Fruit fly (Drosophila melanogaster): ENCODE results near the gene LManV.

Gene LManV

dm6 chr2L:8817343-8817742 is 41.3 kb upstream of the LManV start:
- no peak for TF ChIP-seq Vsx2 (GFP tag; optimal IDR thresholded peaks at IDR 0.05; ENCODE audit: partially characterized antibody)
- no peak for TF ChIP-seq sv (GFP tag; optimal IDR thresholded peaks at IDR 0.05)
- no peak for TF ChIP-seq N (GFP tag; optimal IDR thresholded peaks at IDR 0.05)
- TF ChIP-seq CG32264 (GFP tag; optimal IDR thresholded peaks at IDR 0.05): no peak
- TF ChIP-seq h (GFP tag; optimal IDR thresholded peaks at IDR 0.05): no peak
- no peak for TF ChIP-seq jim (GFP tag; optimal IDR thresholded peaks at IDR 0.05)

- TF ChIP-seq sage (GFP tag; optimal IDR thresholded peaks at IDR 0.05): no peak
- TF ChIP-seq ey (GFP tag; optimal IDR thresholded peaks at IDR 0.05): no peak
- no peak for TF ChIP-seq CG32264 (GFP tag; optimal IDR thresholded peaks at IDR 0.05)
- no peak for TF ChIP-seq pan (optimal IDR thresholded peaks at IDR 0.05)
- no peak for TF ChIP-seq fru (GFP tag; optimal IDR thresholded peaks at IDR 0.05)
- no peak for TF ChIP-seq Myc (optimal IDR thresholded peaks at IDR 0.05)
- TF ChIP-seq Dfd (GFP tag; optimal IDR thresholded peaks at IDR 0.05): no peak
- TF ChIP-seq Sp1 (GFP tag; optimal IDR thresholded peaks at IDR 0.05): no peak
- no peak for TF ChIP-seq Hr78 (GFP tag; optimal IDR thresholded peaks at IDR 0.05)
- no peak for TF ChIP-seq Abd-B (GFP tag; optimal IDR thresholded peaks at IDR 0.05)
- no peak for TF ChIP-seq br (GFP tag; optimal IDR thresholded peaks at IDR 0.05)
- TF ChIP-seq Hr83 (GFP tag; optimal IDR thresholded peaks at IDR 0.05; ENCODE audit: poor library complexity, severe bottlenecking): no peak
- TF ChIP-seq tai (GFP tag; optimal IDR thresholded peaks at IDR 0.05): no peak
Observed at dm6 chr2L:8809812-8810211, 33.7 kb upstream of the LManV start.

dm6 chr2L:8804128-8804527 is 28.1 kb upstream of the LManV start:
- TF ChIP-seq dl (GFP tag; optimal IDR thresholded peaks at IDR 0.05; ENCODE audit: insufficient read depth in 1 of 2, partially characterized antibody in 2 of 2) (no peak), Hr83 (GFP tag; optimal IDR thresholded peaks at IDR 0.05; ENCODE audit: poor library complexity, severe bottlenecking) (no peak), br (GFP tag; optimal IDR thresholded peaks at IDR 0.05) (no peak), Myc (optimal IDR thresholded peaks at IDR 0.05) (no peak), lola (GFP tag; optimal IDR thresholded peaks at IDR 0.05) (no peak), rgr (GFP tag; optimal IDR thresholded peaks at IDR 0.05) (no peak), CG32264 (GFP tag; optimal IDR thresholded peaks at IDR 0.05) (no peak), pan (optimal IDR thresholded peaks at IDR 0.05) (no peak), OdsH (GFP tag; optimal IDR thresholded peaks at IDR 0.05) (no peak), h (GFP tag; optimal IDR thresholded peaks at IDR 0.05) (no peak)

- TF ChIP-seq CG9705 (GFP tag; optimal IDR thresholded peaks at IDR 0.05): no peak
- TF ChIP-seq Sp1 (GFP tag; optimal IDR thresholded peaks at IDR 0.05): no peak
- TF ChIP-seq psq (GFP tag; optimal IDR thresholded peaks at IDR 0.05): no peak
- TF ChIP-seq usp (GFP tag; optimal IDR thresholded peaks at IDR 0.05): no peak
- TF ChIP-seq dsf (GFP tag; optimal IDR thresholded peaks at IDR 0.05; ENCODE audit: borderline replicate concordance): no peak
- no peak for TF ChIP-seq Vsx2 (GFP tag; optimal IDR thresholded peaks at IDR 0.05; ENCODE audit: partially characterized antibody)
- no peak for TF ChIP-seq GATAd (GFP tag; optimal IDR thresholded peaks at IDR 0.05)
- TF ChIP-seq rgr (GFP tag; optimal IDR thresholded peaks at IDR 0.05): no peak
- no peak for TF ChIP-seq Hr83 (GFP tag; optimal IDR thresholded peaks at IDR 0.05; ENCODE audit: poor library complexity, severe bottlenecking)
- no peak for TF ChIP-seq Hr78 (GFP tag; optimal IDR thresholded peaks at IDR 0.05)
- no peak for TF ChIP-seq Hnf4 (GFP tag; optimal IDR thresholded peaks at IDR 0.05)
- TF ChIP-seq HLH106 (tag; optimal IDR thresholded peaks at IDR 0.05): no peak
- TF ChIP-seq brk (GFP tag; optimal IDR thresholded peaks at IDR 0.05): no peak
- no peak for TF ChIP-seq Dif (GFP tag; optimal IDR thresholded peaks at IDR 0.05; ENCODE audit: partially characterized antibody)
- TF ChIP-seq Rel (GFP tag; optimal IDR thresholded peaks at IDR 0.05): no peak
- no peak for TF ChIP-seq Rel (tag; optimal IDR thresholded peaks at IDR 0.05)
- TF ChIP-seq pan (optimal IDR thresholded peaks at IDR 0.05): no peak
- TF ChIP-seq Myc (optimal IDR thresholded peaks at IDR 0.05): no peak
- TF ChIP-seq lola (GFP tag; optimal IDR thresholded peaks at IDR 0.05): no peak
- TF ChIP-seq CG32264 (GFP tag; optimal IDR thresholded peaks at IDR 0.05): no peak
- no peak for TF ChIP-seq tai (GFP tag; optimal IDR thresholded peaks at IDR 0.05)
Observed at dm6 chr2L:8799009-8799408, 22.9 kb upstream of the LManV start.

- no peak for TF ChIP-seq brk (GFP tag; optimal IDR thresholded peaks at IDR 0.05)
- TF ChIP-seq Abd-B (GFP tag; optimal IDR thresholded peaks at IDR 0.05): no peak
- no peak for TF ChIP-seq Mio (GFP tag; optimal IDR thresholded peaks at IDR 0.05)
- no peak for TF ChIP-seq Rel (GFP tag; optimal IDR thresholded peaks at IDR 0.05)
- TF ChIP-seq Rel (tag; optimal IDR thresholded peaks at IDR 0.05): no peak
- no peak for TF ChIP-seq tai (GFP tag; optimal IDR thresholded peaks at IDR 0.05)
- TF ChIP-seq Myc (optimal IDR thresholded peaks at IDR 0.05): no peak
- TF ChIP-seq lola (GFP tag; optimal IDR thresholded peaks at IDR 0.05): no peak
- no peak for TF ChIP-seq rgr (GFP tag; optimal IDR thresholded peaks at IDR 0.05)
- TF ChIP-seq usp (GFP tag; optimal IDR thresholded peaks at IDR 0.05): no peak
- no peak for TF ChIP-seq GATAd (GFP tag; optimal IDR thresholded peaks at IDR 0.05)
- TF ChIP-seq Dfd (GFP tag; optimal IDR thresholded peaks at IDR 0.05): no peak
- no peak for TF ChIP-seq sage (GFP tag; optimal IDR thresholded peaks at IDR 0.05)
- TF ChIP-seq N (GFP tag; optimal IDR thresholded peaks at IDR 0.05): no peak
- no peak for TF ChIP-seq Jra (GFP tag; optimal IDR thresholded peaks at IDR 0.05)
- TF ChIP-seq CG9705 (GFP tag; optimal IDR thresholded peaks at IDR 0.05): no peak
- no peak for TF ChIP-seq dsf (GFP tag; optimal IDR thresholded peaks at IDR 0.05; ENCODE audit: borderline replicate concordance)
- no peak for TF ChIP-seq dmrt93B (GFP tag; optimal IDR thresholded peaks at IDR 0.05)
- no peak for TF ChIP-seq OdsH (GFP tag; optimal IDR thresholded peaks at IDR 0.05)
Observed at dm6 chr2L:8794151-8794550, 18.1 kb upstream of the LManV start.

All from whole organism, wandering third instar larva.